Fruit fly (Drosophila melanogaster): Measurements from ENCODE around the gene CG46426.

CG46426 gene

DNA sequence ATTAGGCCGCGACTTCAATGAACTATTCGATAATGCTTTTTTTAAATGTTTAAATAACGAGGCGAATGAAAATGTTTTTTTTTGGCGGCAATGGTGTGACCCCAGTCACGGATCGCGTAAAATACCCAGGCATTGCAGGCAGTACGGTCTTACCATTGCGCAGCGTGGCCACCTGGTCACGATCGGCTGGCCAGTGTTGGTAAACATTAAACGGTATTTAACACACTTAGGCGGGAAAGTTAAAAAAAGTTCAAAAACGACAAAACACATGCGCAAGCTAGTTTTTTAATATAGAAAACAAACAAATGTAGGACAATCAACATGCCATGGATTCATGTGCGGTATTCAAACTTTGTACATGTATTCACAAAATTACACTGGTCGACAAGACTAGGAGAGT, 13.4 kb upstream of the CG46426 start, which contains the start of gene esc (continued):
- peak; percentile 74 for TF ChIP-seq Rfx (GFP tag; IDR thresholded peaks at IDR 0.05)
- TF ChIP-seq CG11085 (GFP tag; IDR thresholded peaks at IDR 0.05), result no peak
- TF ChIP-seq CG10209 (GFP tag; optimal IDR thresholded peaks at IDR 0.05), result peak; percentile 21
- peak; percentile 5 for TF ChIP-seq btn (GFP tag; optimal IDR thresholded peaks at IDR 0.05)
- no peak for TF ChIP-seq Nf-YB (GFP tag; optimal IDR thresholded peaks at IDR 0.05)
- TF ChIP-seq ATbp (GFP tag; optimal IDR thresholded peaks at IDR 0.05), result no peak
- no peak for TF ChIP-seq CG17385 (GFP tag; optimal IDR thresholded peaks at IDR 0.05)
- no peak for TF ChIP-seq h (optimal IDR thresholded peaks at IDR 0.05)
- no peak for TF ChIP-seq pfk (GFP tag; optimal IDR thresholded peaks at IDR 0.05)
- TF ChIP-seq CG30020 (tag; optimal IDR thresholded peaks at IDR 0.05), result no peak
- TF ChIP-seq bcd (GFP tag; optimal IDR thresholded peaks at IDR 0.05), result peak; percentile 26
- no peak for TF ChIP-seq Hr78 (GFP tag; optimal IDR thresholded peaks at IDR 0.05)
- no peak for TF ChIP-seq CG5245 (GFP tag; optimal IDR thresholded peaks at IDR 0.05)
- TF ChIP-seq CG10654 (GFP tag; optimal IDR thresholded peaks at IDR 0.05), result peak; percentile 7
- no peak for TF ChIP-seq crc (GFP tag; optimal IDR thresholded peaks at IDR 0.05)
- TF ChIP-seq br (optimal IDR thresholded peaks at IDR 0.05), result no peak
- TF ChIP-seq grn (GFP tag; optimal IDR thresholded peaks at IDR 0.05), result no peak
- TF ChIP-seq CG13296 (GFP tag; optimal IDR thresholded peaks at IDR 0.05), result no peak
- no peak for TF ChIP-seq eve (GFP tag; optimal IDR thresholded peaks at IDR 0.05)
- TF ChIP-seq HLHmδ (GFP tag; optimal IDR thresholded peaks at IDR 0.05), result no peak
- TF ChIP-seq CG15269 (tag; optimal IDR thresholded peaks at IDR 0.05), result no peak
- no peak for TF ChIP-seq sens-2 (GFP tag; IDR thresholded peaks at IDR 0.05)
- no peak for TF ChIP-seq knrl (GFP tag; IDR thresholded peaks at IDR 0.05; ENCODE audit: partially characterized antibody)
- no peak for TF ChIP-seq Gug (GFP tag; IDR thresholded peaks at IDR 0.05)
- no peak for TF ChIP-seq CG16815 (GFP tag; optimal IDR thresholded peaks at IDR 0.05)
- TF ChIP-seq Nf-YA (GFP tag; IDR thresholded peaks at IDR 0.05), result no peak
- no peak for TF ChIP-seq CG6813 (GFP tag; optimal IDR thresholded peaks at IDR 0.05)
- peak; percentile 3 for TF ChIP-seq fu2 (GFP tag; optimal IDR thresholded peaks at IDR 0.05)
- TF ChIP-seq CG17612 (GFP tag; IDR thresholded peaks at IDR 0.05), result no peak
- TF ChIP-seq CG18619 (GFP tag; optimal IDR thresholded peaks at IDR 0.05), result no peak
- TF ChIP-seq Blimp-1 (GFP tag; optimal IDR thresholded peaks at IDR 0.05), result no peak
- TF ChIP-seq CG33557 (GFP tag; optimal IDR thresholded peaks at IDR 0.05), result no peak
- no peak for TF ChIP-seq Aef1 (GFP tag; IDR thresholded peaks at IDR 0.05)
- peak; percentile 25 for TF ChIP-seq ems (GFP tag; optimal IDR thresholded peaks at IDR 0.05)
- TF ChIP-seq Spps (tag; optimal IDR thresholded peaks at IDR 0.05), result no peak
- no peak for TF ChIP-seq HLH4C (GFP tag; IDR thresholded peaks at IDR 0.05; ENCODE audit: partially characterized antibody)
- peak; percentile 64 for TF ChIP-seq CG7786 (GFP tag; optimal IDR thresholded peaks at IDR 0.05)
- no peak for TF ChIP-seq H15 (GFP tag; IDR thresholded peaks at IDR 0.05)
- peak; percentile 61 for TF ChIP-seq CG4282 (GFP tag; optimal IDR thresholded peaks at IDR 0.05)
- TF ChIP-seq sna (GFP tag; IDR thresholded peaks at IDR 0.05; ENCODE audit: partially characterized antibody), result no peak
- no peak for TF ChIP-seq ac (GFP tag; optimal IDR thresholded peaks at IDR 0.05)
- TF ChIP-seq CG12155 (GFP tag; optimal IDR thresholded peaks at IDR 0.05), result peak; percentile 41
- no peak for TF ChIP-seq CG42726 (GFP tag; IDR thresholded peaks at IDR 0.05; ENCODE audit: partially characterized antibody)
- TF ChIP-seq Ravus (GFP tag; IDR thresholded peaks at IDR 0.05), result no peak
- peak; percentile 53 for TF ChIP-seq zfh2 (GFP tag; optimal IDR thresholded peaks at IDR 0.05)
- TF ChIP-seq Atf6 (GFP tag; IDR thresholded peaks at IDR 0.05), result no peak
- no peak for TF ChIP-seq gt (GFP tag; IDR thresholded peaks at IDR 0.05)
- TF ChIP-seq CG12391 (tag; optimal IDR thresholded peaks at IDR 0.05), result no peak
- no peak for TF ChIP-seq ash1 (GFP tag; optimal IDR thresholded peaks at IDR 0.05)
- TF ChIP-seq row (GFP tag; IDR thresholded peaks at IDR 0.05), result no peak
- no peak for TF ChIP-seq salm (tag; optimal IDR thresholded peaks at IDR 0.05)
- no peak for TF ChIP-seq seq (GFP tag; IDR thresholded peaks at IDR 0.05)
